Worm (Caenorhabditis elegans): ENCODE measurements around the gene smf-3.

Gene smf-3

DNA sequence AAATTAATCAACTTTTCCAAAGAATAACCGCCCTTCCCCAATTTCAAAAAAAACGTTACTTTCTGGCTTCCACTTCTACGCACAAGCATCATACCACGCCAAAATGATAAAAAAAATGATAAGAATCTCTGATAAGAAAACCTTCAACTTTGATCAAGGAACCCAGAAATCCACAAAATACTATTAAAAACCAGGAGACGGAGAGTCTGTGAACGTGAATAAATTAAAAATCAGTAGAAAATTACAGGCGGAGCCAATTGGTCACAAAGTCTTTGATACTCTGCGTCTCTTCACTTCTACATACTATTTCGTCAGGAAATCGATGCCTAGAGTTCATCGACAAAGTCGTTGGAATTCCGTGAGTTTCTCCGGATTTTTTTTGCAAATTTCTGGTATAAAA lies at the start of gene smf-3:
Gene smf-3 (plus strand): TSS at position 259 of the 400 bp plus-strand sequence.
- TF ChIP-seq elt-3 (tag; optimal IDR thresholded peaks at IDR 0.05) (no peak), nhr-20 (tag; optimal IDR thresholded peaks at IDR 0.05) (peak; percentile 15), ces-1 (GFP tag; optimal IDR thresholded peaks at IDR 0.05) (no peak), nhr-47 (tag; optimal IDR thresholded peaks at IDR 0.05) (no peak), fkh-4 (tag; optimal IDR thresholded peaks at IDR 0.05; ENCODE audit: borderline replicate concordance) (no peak), lin-35 (GFP tag; optimal IDR thresholded peaks at IDR 0.05) (peak in 1 of 2 experiments; percentile 42), elt-2 (tag; optimal IDR thresholded peaks at IDR 0.05) (peak; percentile 94), zag-1 (tag; optimal IDR thresholded peaks at IDR 0.05) (no peak), fos-1 (tag; optimal IDR thresholded peaks at IDR 0.05) (no peak)

DNA sequence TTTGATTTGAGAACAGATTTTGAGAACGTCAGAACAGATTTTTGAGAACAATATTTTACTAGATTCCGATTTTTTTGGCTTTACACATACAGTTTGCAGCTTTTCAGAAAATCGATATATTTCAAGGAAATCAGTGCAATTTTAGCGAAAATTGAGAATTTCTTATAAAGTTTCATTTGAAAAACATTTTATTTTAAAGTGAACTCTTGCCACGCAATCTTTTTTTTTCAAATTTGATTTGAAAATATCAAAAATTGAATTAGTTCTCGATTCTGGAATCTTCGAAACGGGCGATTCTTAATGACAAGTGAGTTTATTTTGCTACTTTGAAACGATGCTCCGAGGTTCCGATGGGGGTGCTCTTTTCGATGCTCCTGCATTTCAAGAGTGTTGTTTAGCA lies 46.6 kb upstream of the smf-3 start, which contains the start of gene Y69A2AR.51:
Gene Y69A2AR.51 (plus strand): TSS at position 301 of the 400 bp plus-strand sequence.
- TF ChIP-seq lin-13 (GFP tag; optimal IDR thresholded peaks at IDR 0.05): no peak
- TF ChIP-seq vab-15 (tag; optimal IDR thresholded peaks at IDR 0.05): no peak
- TF ChIP-seq sptf-1 (tag; optimal IDR thresholded peaks at IDR 0.05): no peak
- no peak for TF ChIP-seq nhr-90 (tag; optimal IDR thresholded peaks at IDR 0.05; ENCODE audit: poor library complexity)
- no peak for TF ChIP-seq sup-37 (GFP tag; optimal IDR thresholded peaks at IDR 0.05)
- no peak for TF ChIP-seq mdl-1 (tag; optimal IDR thresholded peaks at IDR 0.05)
- no peak for TF ChIP-seq pag-3 (tag; optimal IDR thresholded peaks at IDR 0.05; ENCODE audit: borderline replicate concordance, insufficient read depth)
- TF ChIP-seq isw-1 (GFP tag; IDR thresholded peaks at IDR 0.05): no peak
- no peak for TF ChIP-seq unc-98 (GFP tag; IDR thresholded peaks at IDR 0.05)
- TF ChIP-seq ets-5 (GFP tag; IDR thresholded peaks at IDR 0.05): no peak
- TF ChIP-seq ama-1 (optimal IDR thresholded peaks at IDR 0.05): no peak
- no peak for TF ChIP-seq zip-4 (GFP tag; optimal IDR thresholded peaks at IDR 0.05)
- no peak for TF ChIP-seq fkh-4 (tag; optimal IDR thresholded peaks at IDR 0.05; ENCODE audit: borderline replicate concordance)
- no peak for TF ChIP-seq hlh-4 (tag; optimal IDR thresholded peaks at IDR 0.05)
- no peak for TF ChIP-seq pqm-1 (tag; optimal IDR thresholded peaks at IDR 0.05)
- TF ChIP-seq C16A3.4 (tag; optimal IDR thresholded peaks at IDR 0.05): no peak
- no peak for TF ChIP-seq snu-23 (GFP tag; optimal IDR thresholded peaks at IDR 0.05)

DNA sequence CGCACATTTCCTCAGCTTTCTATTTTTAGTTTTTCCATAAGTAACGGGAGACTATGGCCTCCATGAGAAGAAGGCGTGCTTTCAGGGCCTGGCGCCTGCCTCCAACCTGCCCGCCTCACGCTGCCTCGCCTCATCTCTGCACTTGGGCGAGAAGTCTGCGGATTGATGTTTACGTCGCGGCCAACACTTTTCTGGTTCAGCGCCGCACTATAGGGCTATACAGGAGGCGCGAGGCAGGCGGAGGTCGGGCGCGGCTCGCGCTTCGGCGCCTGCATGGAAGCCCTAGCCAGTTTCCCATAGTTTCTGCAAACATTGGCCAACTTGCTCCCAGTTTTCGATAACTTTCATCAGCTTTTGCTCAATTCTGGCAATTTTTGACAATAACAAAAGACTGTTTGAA lies 45.5 kb upstream of the smf-3 start:
- TF ChIP-seq mab-9 (GFP tag; IDR thresholded peaks at IDR 0.05): no peak
- no peak for TF ChIP-seq nhr-20 (tag; optimal IDR thresholded peaks at IDR 0.05)
- TF ChIP-seq dsc-1 (tag; optimal IDR thresholded peaks at IDR 0.05): no peak
- TF ChIP-seq vab-15 (tag; optimal IDR thresholded peaks at IDR 0.05): no peak
- no peak for TF ChIP-seq swsn-7 (tag; optimal IDR thresholded peaks at IDR 0.05)
- TF ChIP-seq blmp-1 (tag; optimal IDR thresholded peaks at IDR 0.05): no peak
- no peak for TF ChIP-seq isw-1 (GFP tag; IDR thresholded peaks at IDR 0.05)
- no peak for TF ChIP-seq nhr-28 (tag; optimal IDR thresholded peaks at IDR 0.05)
- no peak for TF ChIP-seq tlp-1 (tag; optimal IDR thresholded peaks at IDR 0.05)
- TF ChIP-seq elt-2 (tag; optimal IDR thresholded peaks at IDR 0.05): no peak
- TF ChIP-seq unc-98 (GFP tag; IDR thresholded peaks at IDR 0.05): no peak
- TF ChIP-seq sptf-1 (tag; optimal IDR thresholded peaks at IDR 0.05): no peak
- TF ChIP-seq pqm-1 (tag; optimal IDR thresholded peaks at IDR 0.05): no peak
- no peak for TF ChIP-seq mep-1 (tag; optimal IDR thresholded peaks at IDR 0.05)
- no peak for TF ChIP-seq ceh-82 (tag; optimal IDR thresholded peaks at IDR 0.05)
- TF ChIP-seq nhr-77 (tag; optimal IDR thresholded peaks at IDR 0.05): no peak
- no peak for TF ChIP-seq ceh-88 (GFP tag; IDR thresholded peaks at IDR 0.05)

DNA sequence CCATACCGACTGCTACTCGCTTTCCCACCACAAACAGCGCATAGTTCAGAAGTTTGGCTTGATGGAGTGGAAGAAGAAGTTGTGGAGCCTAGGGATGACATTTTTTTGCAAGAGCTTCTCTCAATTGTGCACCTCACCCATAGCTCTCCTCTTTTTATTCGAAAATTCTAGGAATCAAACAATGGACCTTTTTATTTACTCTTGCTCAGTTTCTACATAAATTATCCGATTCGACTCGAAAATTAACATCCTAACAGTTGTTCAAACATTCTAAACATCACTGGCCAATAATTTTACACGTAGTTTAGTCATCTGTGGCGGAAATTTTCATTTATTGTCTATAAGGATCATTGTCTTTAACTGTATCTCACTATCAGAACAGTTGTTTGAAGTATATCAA lies 37.2 kb upstream of the smf-3 start, which contains the start of gene nhr-242:
Gene nhr-242 (minus strand): TSS at position 101 of the 400 bp plus-strand sequence.
- TF ChIP-seq nhr-76 (tag; optimal IDR thresholded peaks at IDR 0.05) (no peak), rnt-1 (tag; optimal IDR thresholded peaks at IDR 0.05) (no peak), mef-2 (tag; optimal IDR thresholded peaks at IDR 0.05) (no peak), hlh-4 (tag; optimal IDR thresholded peaks at IDR 0.05) (no peak), aly-2 (tag; optimal IDR thresholded peaks at IDR 0.05) (no peak), dpl-1 (GFP tag; optimal IDR thresholded peaks at IDR 0.05) (no peak), lin-15B (tag; optimal IDR thresholded peaks at IDR 0.05) (no peak), lin-14 (GFP tag; optimal IDR thresholded peaks at IDR 0.05) (no peak), pqm-1 (tag; optimal IDR thresholded peaks at IDR 0.05) (no peak), tbx-2 (tag; optimal IDR thresholded peaks at IDR 0.05) (no peak), unc-130 (tag; optimal IDR thresholded peaks at IDR 0.05) (no peak), nhr-85 (tag) (no peak), fkh-4 (tag; optimal IDR thresholded peaks at IDR 0.05; ENCODE audit: borderline replicate concordance) (no peak)

Measured in whole organism, L1 larva.